Worm (Caenorhabditis elegans) whole organism, L1 larva: ENCODE measurements around the gene cdc-25.3.

ENCODE experiments used
- egl-27 ChIP-seq, 2 experiments: fragments of 150-350 bp in 1 of 2; sonication (generic microtip); optimal IDR thresholded peaks; 3 replicates each; lab custom pipeline; 2017 to 2018; ENCODE audit warnings: missing biosample characterization in 2 of 2, missing genetic modification characterization in 2 of 2, missing genetic modification reagents in 2 of 2
- elt-3 ChIP-seq, 6 experiments: fragments of 150-350 bp in 1 of 6; sonication (generic microtip); optimal IDR thresholded peaks; 2 replicates each; lab custom pipeline; 2017 to 2018; ENCODE audit warnings: missing biosample characterization in 6 of 6, missing genetic modification characterization in 6 of 6, inconsistent platforms in 1 of 6
- nhr-237 ChIP-seq: fragments of 150-350 bp; optimal IDR thresholded peaks from 2 replicates; lab custom pipeline; 2014; ENCODE audit warnings: missing biosample characterization, missing genetic modification characterization
- nhr-76 ChIP-seq: sonication (generic microtip); optimal IDR thresholded peaks from 2 replicates; lab custom pipeline; 2017; ENCODE audit warnings: missing biosample characterization, missing genetic modification characterization
- unc-130 ChIP-seq: fragments of 150-350 bp; optimal IDR thresholded peaks from 2 replicates; lab custom pipeline; 2017; ENCODE audit warnings: missing biosample characterization, missing genetic modification characterization, inconsistent platforms

DNA sequence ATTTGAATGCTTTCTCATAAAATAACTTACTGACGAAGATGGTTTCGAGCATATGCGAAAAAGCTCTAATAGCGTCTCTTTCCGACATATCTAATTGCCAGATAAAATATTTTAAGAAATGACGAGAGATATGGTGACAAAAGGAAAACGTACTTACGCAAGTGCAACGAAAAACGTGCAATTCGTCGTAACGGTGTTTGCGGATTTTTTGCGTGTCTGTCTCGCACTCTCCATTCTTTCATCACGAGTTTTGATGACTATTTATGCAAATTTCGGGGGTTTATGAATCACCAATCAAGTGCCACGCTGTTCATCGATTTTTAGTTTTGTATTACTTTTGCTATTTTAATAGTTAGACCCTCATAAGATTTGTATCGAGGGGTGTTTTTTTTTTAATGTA, 28.8 kb downstream of the cdc-25.3 start, which contains the start of gene ZK637.14:
- no peak for TF ChIP-seq egl-27 (tag; optimal IDR thresholded peaks at IDR 0.05; lab: Kevin White, UChicago)
- no peak for TF ChIP-seq nhr-237
- TF ChIP-seq nhr-76 (tag; lab: Kevin White, UChicago): no peak
- no peak for TF ChIP-seq unc-130 (tag; lab: Kevin White, UChicago)
- TF ChIP-seq elt-3 (tag; optimal IDR thresholded peaks at IDR 0.05; lab: Kevin White, UChicago): peak in 1 of 6 experiments; percentile 6
